Worm (Caenorhabditis elegans) whole organism, L2 larva: ENCODE measurements around the gene E02H4.6.
A peak's percentile ranks its signal among the peaks of the same experiment; 100 is the strongest.

ENCODE experiments used
- C34F6.9 ChIP-seq: fragments of 150-350 bp; optimal IDR thresholded peaks from 2 replicates; lab custom pipeline; 2014; ENCODE audit warnings: missing biosample characterization, missing genetic modification characterization
- F13H6.1 ChIP-seq: sonication (generic microtip); optimal IDR thresholded peaks from 2 replicates; lab custom pipeline; 2016; ENCODE audit warnings: missing genetic modification characterization, missing compliant biosample characterization
- R02D3.7 ChIP-seq: fragments of 150-350 bp; optimal IDR thresholded peaks from 2 replicates; lab custom pipeline; 2014; ENCODE audit warnings: missing biosample characterization, missing genetic modification characterization
- alr-1 ChIP-seq: fragments of 150-350 bp; optimal IDR thresholded peaks from 2 replicates; lab custom pipeline; 2014; ENCODE audit warnings: missing biosample characterization, missing genetic modification characterization
- blmp-1 ChIP-seq: sonication (generic microtip); optimal IDR thresholded peaks from 2 replicates; lab custom pipeline; 2017; ENCODE audit warnings: missing genetic modification characterization, mild to moderate bottlenecking, missing compliant biosample characterization, antibody characterized with exemption, moderate library complexity; ENCODE audit not compliant: insufficient read depth
- ceh-82 ChIP-seq: fragments of 150-350 bp; optimal IDR thresholded peaks from 2 replicates; lab custom pipeline; 2014; ENCODE audit warnings: missing biosample characterization, missing genetic modification characterization
- crh-2 ChIP-seq: sonication (generic microtip); optimal IDR thresholded peaks from 2 replicates; lab custom pipeline; 2017; ENCODE audit warnings: missing biosample characterization, missing genetic modification characterization
- dmd-4 ChIP-seq: sonication (generic microtip); optimal IDR thresholded peaks from 2 replicates; lab custom pipeline; 2017; ENCODE audit warnings: missing biosample characterization, missing genetic modification characterization
- elt-1 ChIP-seq: fragments of 150-350 bp; optimal IDR thresholded peaks from 2 replicates; lab custom pipeline; 2014; ENCODE audit warnings: missing biosample characterization, missing genetic modification characterization
- elt-3 ChIP-seq: sonication (generic microtip); optimal IDR thresholded peaks from 2 replicates; lab custom pipeline; 2017; ENCODE audit warnings: missing biosample characterization, missing genetic modification characterization
- fos-1 ChIP-seq: fragments of 150-350 bp; optimal IDR thresholded peaks from 2 replicates; lab custom pipeline; 2014; ENCODE audit warnings: missing biosample characterization, missing genetic modification characterization
- gmeb-1 ChIP-seq: fragments of 150-350 bp; optimal IDR thresholded peaks from 2 replicates; lab custom pipeline; 2014; ENCODE audit warnings: missing biosample characterization, missing genetic modification characterization
- lin-11 ChIP-seq: fragments of 150-350 bp; sonication (generic microtip); optimal IDR thresholded peaks from 2 replicates; lab custom pipeline; 2014; ENCODE audit warnings: missing biosample characterization, missing genetic modification characterization, inconsistent platforms, mixed read lengths
- lin-39 ChIP-seq: fragments of 150-350 bp; optimal IDR thresholded peaks from 2 replicates; lab custom pipeline; 2014; ENCODE audit warnings: missing biosample characterization, missing genetic modification reagents, missing genetic modification characterization
- lsy-2 ChIP-seq, 2 experiments: fragments of 150-350 bp in 1 of 2; sonication (generic microtip) in 1 of 2; optimal IDR thresholded peaks; 2 replicates each; lab custom pipeline; 2014 to 2017; ENCODE audit warnings: missing biosample characterization in 2 of 2, missing genetic modification characterization in 2 of 2
- mab-5 ChIP-seq: fragments of 150-350 bp; optimal IDR thresholded peaks from 2 replicates; lab custom pipeline; 2014; ENCODE audit warnings: missing biosample characterization, missing genetic modification characterization
- mbf-1 ChIP-seq: sonication (generic microtip); optimal IDR thresholded peaks from 2 replicates; lab custom pipeline; 2017; ENCODE audit warnings: missing biosample characterization, missing genetic modification characterization
- nhr-10 ChIP-seq: sonication (generic microtip); optimal IDR thresholded peaks from 2 replicates; lab custom pipeline; 2017; ENCODE audit warnings: missing biosample characterization, missing genetic modification characterization
- nhr-12 ChIP-seq: fragments of 150-350 bp; optimal IDR thresholded peaks from 2 replicates; lab custom pipeline; 2014; ENCODE audit warnings: missing biosample characterization, missing genetic modification characterization
- nhr-21 ChIP-seq: fragments of 150-350 bp; optimal IDR thresholded peaks from 2 replicates; lab custom pipeline; 2014; ENCODE audit warnings: missing biosample characterization, missing genetic modification characterization
- peb-1 ChIP-seq: fragments of 150-350 bp; optimal IDR thresholded peaks from 2 replicates; lab custom pipeline; 2014; ENCODE audit warnings: missing biosample characterization, missing genetic modification characterization
- sem-4 ChIP-seq: fragments of 150-350 bp; optimal IDR thresholded peaks from 2 replicates; lab custom pipeline; 2014; ENCODE audit warnings: missing biosample characterization, missing genetic modification reagents, missing genetic modification characterization
- skn-1 ChIP-seq: sonication (generic microtip); optimal IDR thresholded peaks from 2 replicates; lab custom pipeline; 2017; ENCODE audit warnings: missing biosample characterization, missing genetic modification characterization
- sma-3 ChIP-seq: sonication (generic microtip); optimal IDR thresholded peaks from 2 replicates; lab custom pipeline; 2016; ENCODE audit warnings: missing genetic modification reagents, missing genetic modification characterization, missing compliant biosample characterization
- sma-9 ChIP-seq, 2 experiments: fragments of 150-350 bp in 1 of 2; sonication (generic microtip) in 1 of 2; optimal IDR thresholded peaks; 2 replicates each; lab custom pipeline; 2014 to 2016; ENCODE audit warnings: missing genetic modification characterization in 2 of 2, mild to moderate bottlenecking in 1 of 2, missing biosample characterization in 1 of 2, missing compliant biosample characterization in 1 of 2, missing genetic modification reagents in 1 of 2, moderate library complexity in 1 of 2
- unc-39 ChIP-seq: fragments of 150-350 bp; optimal IDR thresholded peaks from 2 replicates; lab custom pipeline; 2014; ENCODE audit warnings: missing biosample characterization, missing genetic modification characterization
- ztf-1 ChIP-seq: fragments of 200-800 bp; sonication (Bioruptor generic); conservative IDR thresholded peaks from 2 replicates; pipeline ENCODE4 v1.3.6; 2022; ENCODE audit warnings: missing genetic modification characterization, missing compliant biosample characterization
- ztf-11 ChIP-seq: sonication (generic microtip); optimal IDR thresholded peaks from 2 replicates; lab custom pipeline; 2017; ENCODE audit warnings: missing biosample characterization, missing genetic modification characterization
- ztf-4 ChIP-seq: fragments of 150-350 bp; optimal IDR thresholded peaks from 2 replicates; lab custom pipeline; 2014; ENCODE audit warnings: missing biosample characterization, missing genetic modification characterization

Gene E02H4.6

DNA sequence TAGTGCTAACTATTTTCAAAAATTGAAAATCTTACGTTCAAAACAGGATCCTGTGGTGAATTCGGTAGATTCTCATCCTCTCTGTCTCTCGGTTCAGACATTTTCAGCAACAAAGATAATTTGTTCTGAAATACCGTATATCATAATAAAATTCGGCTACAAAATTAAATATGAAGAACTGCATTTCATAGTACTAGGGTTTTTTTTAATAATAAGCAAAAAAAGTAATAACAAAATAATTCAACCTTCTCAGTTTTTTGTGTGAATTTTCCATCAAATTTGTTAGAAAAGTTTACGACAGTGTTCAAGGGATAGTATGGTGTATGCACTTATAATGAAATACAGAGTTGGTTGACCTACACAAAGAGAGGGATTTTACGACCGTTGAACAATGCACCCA lies 28.8 kb downstream of the E02H4.6 start, which contains the start of gene K06G5.3:
Gene K06G5.3 (minus strand): TSS at position 101 of the 400 bp plus-strand sequence.
- TF ChIP-seq ztf-4 (tag; lab: Kevin White, UChicago), result no peak
- TF ChIP-seq elt-3 (tag; lab: Kevin White, UChicago), result no peak
- TF ChIP-seq mbf-1, result no peak
- TF ChIP-seq lin-39, result no peak
- no peak for TF ChIP-seq ztf-11 (tag; lab: Kevin White, UChicago)
- TF ChIP-seq sem-4, result no peak
- no peak for TF ChIP-seq dmd-4 (tag; lab: Kevin White, UChicago)
- no peak for TF ChIP-seq nhr-21 (tag; lab: Kevin White, UChicago)
- TF ChIP-seq lin-11 (tag; lab: Kevin White, UChicago), result no peak
- no peak for TF ChIP-seq nhr-10 (tag; lab: Kevin White, UChicago)
- no peak for TF ChIP-seq ztf-1 (GFP tag; lab: Robert Waterston, UW)
- TF ChIP-seq C34F6.9 (tag; lab: Kevin White, UChicago), result no peak
- no peak for TF ChIP-seq fos-1 (tag; lab: Kevin White, UChicago)
- no peak for TF ChIP-seq lsy-2 (tag; optimal IDR thresholded peaks at IDR 0.05; lab: Kevin White, UChicago)
- no peak for TF ChIP-seq crh-2 (tag; lab: Kevin White, UChicago)

DNA sequence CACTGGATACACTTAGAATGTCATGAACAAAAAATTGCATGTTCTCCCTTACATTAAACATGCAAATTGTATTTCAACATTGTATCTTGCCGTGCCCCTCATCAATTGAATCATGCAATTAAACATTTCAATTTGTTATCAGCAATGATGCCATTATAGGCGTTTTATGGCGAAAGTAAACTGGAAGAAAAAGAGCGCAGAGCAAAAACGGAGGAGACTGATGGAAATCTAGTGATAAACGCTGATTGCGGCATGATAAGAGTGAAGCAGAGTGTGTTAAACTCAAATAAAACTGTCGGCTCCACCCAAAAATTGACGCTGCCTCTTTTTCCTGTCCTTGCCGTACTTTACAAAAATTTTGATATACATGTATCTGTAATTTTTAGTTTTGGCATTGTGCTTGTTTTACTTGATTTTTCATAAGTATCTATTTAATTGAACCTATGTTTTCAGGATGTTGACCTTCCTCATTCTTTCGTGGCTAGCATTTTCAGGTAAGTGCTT lies 37.4 kb downstream of the E02H4.6 start, which contains the start of gene K06G5.1:
Gene K06G5.1 (plus strand): TSS at position 454 of the 504 bp plus-strand sequence.
- TF ChIP-seq ztf-1 (GFP tag; lab: Robert Waterston, UW), result no peak
- peak; percentile 99 for TF ChIP-seq fos-1 (tag; lab: Kevin White, UChicago)
- peak; percentile 71 for TF ChIP-seq crh-2 (tag; lab: Kevin White, UChicago)
- peak; percentile 25 for TF ChIP-seq skn-1
- peak; percentile 35 for TF ChIP-seq gmeb-1 (tag; lab: Kevin White, UChicago)
- TF ChIP-seq alr-1, result no peak
- no peak for TF ChIP-seq lin-39
- peak; percentile 60 for TF ChIP-seq sma-9 (GFP tag; optimal IDR thresholded peaks at IDR 0.05; lab: Kevin White, UChicago)
- TF ChIP-seq sma-9 (tag; optimal IDR thresholded peaks at IDR 0.05; lab: Kevin White, UChicago), result no peak
- TF ChIP-seq F13H6.1 (tag; lab: Kevin White, UChicago), result peak; percentile 21
- no peak for TF ChIP-seq nhr-10 (tag; lab: Kevin White, UChicago)
- no peak for TF ChIP-seq R02D3.7 (tag; lab: Kevin White, UChicago)
- TF ChIP-seq sma-3 (GFP tag; lab: Kevin White, UChicago), result no peak
- no peak for TF ChIP-seq ceh-82 (tag; lab: Kevin White, UChicago)
- TF ChIP-seq lsy-2 (tag; optimal IDR thresholded peaks at IDR 0.05; lab: Kevin White, UChicago), result no peak
- TF ChIP-seq, all 48 proteins: peak for 6

DNA sequence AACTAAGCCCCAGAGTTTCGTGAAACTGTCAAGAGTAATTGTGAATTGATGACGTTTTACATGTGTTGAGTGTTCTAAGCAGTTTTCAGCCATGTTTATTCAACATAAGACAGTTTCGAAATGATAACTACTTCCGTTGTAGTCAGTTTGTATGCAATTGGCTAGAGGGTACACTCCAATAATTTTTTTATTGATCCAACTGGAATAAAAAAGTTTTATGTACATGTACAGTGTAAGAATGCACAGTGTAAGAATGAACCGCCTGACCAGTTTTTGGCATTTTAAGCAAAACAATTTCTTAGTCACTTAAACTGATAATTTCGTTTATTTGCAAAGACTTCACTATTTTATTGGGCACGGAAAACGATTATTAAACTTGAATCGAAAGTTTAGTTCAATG lies 38.6 kb downstream of the E02H4.6 start:
- TF ChIP-seq sma-3 (GFP tag; lab: Kevin White, UChicago), result no peak
- no peak for TF ChIP-seq skn-1
- TF ChIP-seq mab-5 (tag; lab: Kevin White, UChicago), result no peak
- no peak for TF ChIP-seq peb-1 (tag; lab: Kevin White, UChicago)
- no peak for TF ChIP-seq nhr-21 (tag; lab: Kevin White, UChicago)
- peak; percentile 17 for TF ChIP-seq fos-1 (tag; lab: Kevin White, UChicago)
- TF ChIP-seq, all 48 proteins: peak for 1

DNA sequence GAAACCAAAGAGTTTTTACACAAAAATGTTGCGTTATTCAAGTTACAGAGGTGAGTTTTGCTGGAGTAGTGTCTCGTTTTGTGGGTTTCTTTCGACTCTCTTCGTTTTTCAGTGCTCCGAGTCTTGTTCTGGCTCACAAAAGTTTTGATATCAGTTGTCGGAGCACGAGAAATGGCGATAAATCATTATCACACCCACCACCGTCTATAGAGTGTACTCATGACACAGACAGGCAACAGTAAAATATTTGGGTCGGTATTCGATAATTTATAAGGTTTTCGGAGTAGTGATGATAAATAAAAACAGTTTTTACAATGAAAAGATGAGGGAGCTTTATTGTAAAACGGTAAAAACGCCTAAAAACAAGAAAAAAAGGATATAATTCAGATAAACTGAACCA lies 44.0 kb downstream of the E02H4.6 start, which contains the start of gene ceh-37:
Gene ceh-37 (minus strand): TSS at position 59 of the 400 bp plus-strand sequence.
- TF ChIP-seq unc-39 (tag; lab: Kevin White, UChicago) (no peak), blmp-1 (tag; lab: Kevin White, UChicago) (no peak), nhr-12 (no peak), elt-1 (tag; lab: Kevin White, UChicago) (no peak), ztf-1 (GFP tag; lab: Robert Waterston, UW) (no peak), fos-1 (tag; lab: Kevin White, UChicago) (peak; percentile 60), elt-3 (tag; lab: Kevin White, UChicago) (no peak), crh-2 (tag; lab: Kevin White, UChicago) (peak; percentile 37)

DNA sequence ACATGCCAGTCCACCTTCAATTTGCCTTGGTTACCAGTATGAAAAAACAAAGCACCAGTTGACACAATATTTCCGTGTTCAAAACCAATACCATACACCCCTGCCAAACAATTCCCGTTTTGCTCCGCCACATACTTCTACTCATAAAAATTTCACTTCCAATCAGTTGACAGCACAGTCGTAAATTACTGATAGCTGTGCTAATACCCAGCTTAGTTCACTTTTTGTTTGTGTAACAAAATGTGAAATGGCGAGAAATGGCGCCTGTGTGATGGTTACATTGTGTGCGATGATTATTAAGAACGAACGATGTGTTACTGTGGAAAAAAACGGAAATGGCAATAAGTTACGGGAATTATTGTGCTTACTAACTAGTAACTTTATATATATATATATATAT lies 45.6 kb downstream of the E02H4.6 start:
- TF ChIP-seq fos-1 (tag; lab: Kevin White, UChicago), result peak; percentile 67
- no peak for TF ChIP-seq unc-39 (tag; lab: Kevin White, UChicago)
